Worm (Caenorhabditis elegans): Measurements from ENCODE around the gene K08D10.11.
"Not testable (repeated sequence)": the region's sequence is repeated elsewhere in the genome, so short reads cannot be mapped to it uniquely, and the experiment has no call there.

K08D10.11 gene

ce11 chrIV:4142986-4143385 is 43.0 kb downstream of the K08D10.11 start, which contains the start of gene F49F1.12:
F49F1.12 (minus strand) TSS chrIV:4143086.
- TF ChIP-seq tbx-37 (GFP tag; conservative IDR thresholded peaks at IDR 0.05); ceh-13 (GFP tag; optimal IDR thresholded peaks at IDR 0.05); ama-1 (optimal IDR thresholded peaks at IDR 0.05): not testable (repeated sequence)

- TF ChIP-seq hnd-1 (tag; optimal IDR thresholded peaks at IDR 0.05) (no peak), pes-1 (GFP tag; IDR thresholded peaks at IDR 0.05) (no peak), B0310.2 (tag; optimal IDR thresholded peaks at IDR 0.05) (no peak), ceh-13 (GFP tag; optimal IDR thresholded peaks at IDR 0.05) (no peak), scrt-1 (GFP tag; IDR thresholded peaks at IDR 0.05) (no peak), ets-7 (tag; optimal IDR thresholded peaks at IDR 0.05) (no peak), tbx-11 (GFP tag; IDR thresholded peaks at IDR 0.05) (no peak), aly-1 (tag; optimal IDR thresholded peaks at IDR 0.05) (no peak), hmbx-1 (tag; optimal IDR thresholded peaks at IDR 0.05) (no peak), tbx-37 (GFP tag; conservative IDR thresholded peaks at IDR 0.05) (no peak), ceh-36 (tag; optimal IDR thresholded peaks at IDR 0.05) (no peak), hmg-4 (GFP tag; optimal IDR thresholded peaks at IDR 0.05) (no peak), F13C5.2 (tag; optimal IDR thresholded peaks at IDR 0.05) (no peak), flt-1 (GFP tag; IDR thresholded peaks at IDR 0.05) (no peak), tra-4 (tag; optimal IDR thresholded peaks at IDR 0.05) (no peak), ama-1 (optimal IDR thresholded peaks at IDR 0.05) (no peak), sea-1 (GFP tag; conservative IDR thresholded peaks at IDR 0.05) (no peak)
These were observed 44.7 kb downstream of the K08D10.11 start, which contains the start of gene F49F1.11 for ce11 chrIV:4141311-4141710. F49F1.11 (minus strand) TSS chrIV:4141411.

- no peak for TF ChIP-seq B0310.2 (tag; optimal IDR thresholded peaks at IDR 0.05)
- no peak for TF ChIP-seq ets-7 (tag; optimal IDR thresholded peaks at IDR 0.05)
- no peak for TF ChIP-seq ama-1 (optimal IDR thresholded peaks at IDR 0.05)
- no peak for TF ChIP-seq hmbx-1 (tag; optimal IDR thresholded peaks at IDR 0.05)
- no peak for TF ChIP-seq hnd-1 (tag; optimal IDR thresholded peaks at IDR 0.05)
- no peak for TF ChIP-seq sea-1 (GFP tag; conservative IDR thresholded peaks at IDR 0.05)
These were observed 45.7 kb downstream of the K08D10.11 start, which contains the start of gene F49F1.18 for ce11 chrIV:4140265-4140664. F49F1.18 (minus strand) TSS chrIV:4140365.

- TF ChIP-seq tbx-11 (GFP tag; IDR thresholded peaks at IDR 0.05): no peak
- TF ChIP-seq hmg-4 (GFP tag; optimal IDR thresholded peaks at IDR 0.05): no peak
- TF ChIP-seq scrt-1 (GFP tag; IDR thresholded peaks at IDR 0.05): no peak
- TF ChIP-seq tbx-37 (GFP tag; conservative IDR thresholded peaks at IDR 0.05): no peak
- no peak for TF ChIP-seq ceh-36 (tag; optimal IDR thresholded peaks at IDR 0.05)
- no peak for TF ChIP-seq F13C5.2 (tag; optimal IDR thresholded peaks at IDR 0.05)
These were observed 47.0 kb downstream of the K08D10.11 start, which contains the start of gene F49F1.10 for ce11 chrIV:4139022-4139421. F49F1.10 (minus strand) TSS chrIV:4139122.

ce11 chrIV:4137472-4137871 is 48.5 kb downstream of the K08D10.11 start, which contains the start of gene F49F1.9:
F49F1.9 (minus strand) TSS chrIV:4137572.
- TF ChIP-seq tbx-37 (GFP tag; conservative IDR thresholded peaks at IDR 0.05): no peak
- TF ChIP-seq hnd-1 (tag; optimal IDR thresholded peaks at IDR 0.05): no peak
- no peak for TF ChIP-seq scrt-1 (GFP tag; IDR thresholded peaks at IDR 0.05)
- no peak for TF ChIP-seq tbx-11 (GFP tag; IDR thresholded peaks at IDR 0.05)
- TF ChIP-seq ama-1 (optimal IDR thresholded peaks at IDR 0.05): no peak
- no peak for TF ChIP-seq hmbx-1 (tag; optimal IDR thresholded peaks at IDR 0.05)
- no peak for TF ChIP-seq sea-1 (GFP tag; conservative IDR thresholded peaks at IDR 0.05)
- no peak for TF ChIP-seq ets-7 (tag; optimal IDR thresholded peaks at IDR 0.05)
- TF ChIP-seq ceh-36 (tag; optimal IDR thresholded peaks at IDR 0.05): no peak
- TF ChIP-seq ceh-13 (GFP tag; optimal IDR thresholded peaks at IDR 0.05): no peak
- TF ChIP-seq tra-4 (tag; optimal IDR thresholded peaks at IDR 0.05): no peak
- TF ChIP-seq pes-1 (GFP tag; IDR thresholded peaks at IDR 0.05): no peak
- TF ChIP-seq B0310.2 (tag; optimal IDR thresholded peaks at IDR 0.05): no peak
- no peak for TF ChIP-seq aly-1 (tag; optimal IDR thresholded peaks at IDR 0.05)

ce11 chrIV:4135744-4136143 is 50.3 kb downstream of the K08D10.11 start, which contains the start of gene F49F1.17:
F49F1.17 (minus strand) TSS chrIV:4135844.
- no peak for TF ChIP-seq tbx-37 (GFP tag; conservative IDR thresholded peaks at IDR 0.05)
- no peak for TF ChIP-seq ceh-13 (GFP tag; optimal IDR thresholded peaks at IDR 0.05)
- no peak for TF ChIP-seq ceh-36 (tag; optimal IDR thresholded peaks at IDR 0.05)
- TF ChIP-seq tbx-11 (GFP tag; IDR thresholded peaks at IDR 0.05): no peak
- TF ChIP-seq B0310.2 (tag; optimal IDR thresholded peaks at IDR 0.05): no peak
- TF ChIP-seq flt-1 (GFP tag; IDR thresholded peaks at IDR 0.05): no peak
- TF ChIP-seq hnd-1 (tag; optimal IDR thresholded peaks at IDR 0.05): no peak
- no peak for TF ChIP-seq ama-1 (optimal IDR thresholded peaks at IDR 0.05)
- TF ChIP-seq F13C5.2 (tag; optimal IDR thresholded peaks at IDR 0.05): no peak
